Fruit fly (Drosophila melanogaster) whole organism, pupa: Measurements from ENCODE around the gene CG34353.

Experiments used
- CG10348 ChIP-seq: fragments of 200-800 bp; sonication (Bioruptor generic); IDR thresholded peaks from 2 replicates; pipeline ENCODE4 v1.3.6; 2022; ENCODE audit warnings: missing biosample characterization, missing genetic modification characterization
- CG13204 ChIP-seq: fragments of 200-800 bp; sonication (Bioruptor generic); optimal IDR thresholded peaks from 2 replicates; lab custom pipeline; 2018; ENCODE audit warnings: missing biosample characterization, mild to moderate bottlenecking, missing genetic modification characterization, moderate library complexity
- CG15710 ChIP-seq: fragments of 200-800 bp; sonication (Bioruptor generic); optimal IDR thresholded peaks from 2 replicates; lab custom pipeline; 2018; ENCODE audit warnings: missing biosample characterization, mild to moderate bottlenecking, missing genetic modification characterization, moderate library complexity
- CG32121 ChIP-seq: fragments of 200-800 bp; sonication (Bioruptor generic); IDR thresholded peaks from 2 replicates; pipeline ENCODE4 v1.3.6; 2022; ENCODE audit warnings: missing biosample characterization, missing genetic modification characterization
- CG34367 ChIP-seq: fragments of 200-800 bp; sonication (Bioruptor generic); optimal IDR thresholded peaks from 2 replicates; lab custom pipeline; 2018; ENCODE audit warnings: missing biosample characterization, mild to moderate bottlenecking, missing genetic modification characterization
- CG8159 ChIP-seq: fragments of 200-800 bp; sonication (Bioruptor generic); optimal IDR thresholded peaks from 3 replicates; lab custom pipeline; 2018; ENCODE audit warnings: missing biosample characterization, mild to moderate bottlenecking, missing genetic modification characterization, moderate library complexity
- CG8301 ChIP-seq: fragments of 200-800 bp; sonication (Bioruptor generic); optimal IDR thresholded peaks from 2 replicates; lab custom pipeline; 2018; ENCODE audit warnings: missing biosample characterization, mild to moderate bottlenecking, missing genetic modification characterization
- CG9948 ChIP-seq: fragments of 200-800 bp; sonication (Bioruptor generic); optimal IDR thresholded peaks from 2 replicates; lab custom pipeline; 2018; ENCODE audit warnings: missing biosample characterization, mild to moderate bottlenecking, missing genetic modification characterization, moderate library complexity
- EcR ChIP-seq: fragments of 200-800 bp; sonication (Bioruptor generic); optimal IDR thresholded peaks from 3 replicates; lab custom pipeline; 2019; ENCODE audit warnings: missing biosample characterization, missing genetic modification characterization, mild to moderate bottlenecking, moderate library complexity, missing genetic modification reagents
- Ets98B ChIP-seq: fragments of 200-800 bp; sonication (Bioruptor generic); IDR thresholded peaks from 2 replicates; pipeline ENCODE4 v1.3.6; 2022; ENCODE audit warnings: missing biosample characterization, missing genetic modification characterization
- Pif1B ChIP-seq: fragments of 200-800 bp; sonication (Bioruptor generic); optimal IDR thresholded peaks from 3 replicates; lab custom pipeline; 2016; ENCODE audit warnings: missing biosample characterization, missing genetic modification characterization
- Snoo ChIP-seq: fragments of 200-800 bp; sonication (Bioruptor generic); optimal IDR thresholded peaks from 3 replicates; lab custom pipeline; 2017; ENCODE audit warnings: missing biosample characterization, mild to moderate bottlenecking, missing genetic modification characterization, inconsistent platforms
- fd96Ca ChIP-seq: fragments of 200-800 bp; sonication (Bioruptor generic); IDR thresholded peaks from 3 replicates; pipeline ENCODE4 v1.3.6; 2022; ENCODE audit warnings: missing biosample characterization, missing genetic modification characterization

dm6 chr3R:27948421-27948906 is 42.8 kb upstream of the CG34353 start, which contains the start of gene Gp93:
- TF ChIP-seq CG13204 (GFP tag; lab: Kevin White, UChicago) (peak; percentile 7), CG15710 (peak; percentile 67), CG8159 (tag; lab: Kevin White, UChicago) (peak; percentile 59), CG32121 (GFP tag; lab: Robert Waterston, UW) (peak; percentile 54; the same call in 1 of the 2 replicates), Snoo (peak; percentile 64), fd96Ca (peak; percentile 33; the same call in 1 of the 3 replicates), CG10348 (GFP tag; lab: Robert Waterston, UW) (no peak), Pif1B (no peak), Ets98B (peak; percentile 37), EcR (GFP tag; lab: Kevin White, UChicago) (peak; percentile 56), CG9948 (tag; lab: Kevin White, UChicago) (peak; percentile 42), CG8301 (tag; lab: Kevin White, UChicago) (peak; percentile 37), CG34367 (tag; lab: Kevin White, UChicago) (peak; percentile 25)
